Worm (Caenorhabditis elegans) whole organism, L4 larva: ENCODE measurements around the gene tbc-3.

ENCODE experiments used
- Y5F2A.4 ChIP-seq: fragments of 200-800 bp; sonication (Bioruptor generic); optimal IDR thresholded peaks from 2 replicates; lab custom pipeline; 2018; ENCODE audit warnings: mild to moderate bottlenecking, missing genetic modification characterization, missing compliant biosample characterization
- aly-2 ChIP-seq: sonication (generic microtip); optimal IDR thresholded peaks from 2 replicates; lab custom pipeline; 2018; ENCODE audit warnings: missing biosample characterization, missing genetic modification characterization
- ceh-82 ChIP-seq: sonication (generic microtip); optimal IDR thresholded peaks from 2 replicates; lab custom pipeline; 2017; ENCODE audit warnings: missing biosample characterization, missing genetic modification characterization
- ces-1 ChIP-seq: fragments of 150-350 bp; sonication (generic microtip); optimal IDR thresholded peaks from 4 replicates; lab custom pipeline; 2014; ENCODE audit warnings: missing biosample characterization, missing genetic modification reagents, missing genetic modification characterization
- lin-15B ChIP-seq: fragments of 150-350 bp; sonication (generic microtip); optimal IDR thresholded peaks from 3 replicates; lab custom pipeline; 2014; ENCODE audit warnings: missing biosample characterization, missing genetic modification characterization
- lir-3 ChIP-seq: sonication (generic microtip); optimal IDR thresholded peaks from 2 replicates; lab custom pipeline; 2016; ENCODE audit warnings: mild to moderate bottlenecking, missing genetic modification characterization, missing compliant biosample characterization
- mdl-1 ChIP-seq, 2 experiments: fragments of 150-350 bp in 1 of 2; sonication (generic microtip) in 1 of 2; optimal IDR thresholded peaks; 2 replicates each; lab custom pipeline; 2014 to 2017; ENCODE audit warnings: missing biosample characterization in 2 of 2, missing genetic modification characterization in 2 of 2
- nhr-11 ChIP-seq: fragments of 150-350 bp; optimal IDR thresholded peaks from 2 replicates; lab custom pipeline; 2014; ENCODE audit warnings: missing biosample characterization, missing genetic modification characterization
- nhr-237 ChIP-seq: sonication (generic microtip); optimal IDR thresholded peaks from 2 replicates; lab custom pipeline; 2017; ENCODE audit warnings: missing biosample characterization, missing genetic modification characterization
- nhr-76 ChIP-seq: fragments of 150-350 bp; optimal IDR thresholded peaks from 2 replicates; lab custom pipeline; 2014; ENCODE audit warnings: missing biosample characterization, missing genetic modification characterization
- unc-39 ChIP-seq: sonication (generic microtip); optimal IDR thresholded peaks from 2 replicates; lab custom pipeline; 2017; ENCODE audit warnings: missing biosample characterization, missing genetic modification characterization

- TF ChIP-seq unc-39 (tag; lab: Kevin White, UChicago) (no peak), mdl-1 (tag; optimal IDR thresholded peaks at IDR 0.05; lab: Kevin White, UChicago) (no peak), ceh-82 (tag; lab: Kevin White, UChicago) (no peak), lin-15B (tag; lab: Kevin White, UChicago) (no peak), nhr-237 (tag; lab: Kevin White, UChicago) (no peak), aly-2 (no peak), Y5F2A.4 (GFP tag; lab: Kevin White, UChicago) (no peak), ces-1 (GFP tag; lab: Kevin White, UChicago) (no peak), nhr-11 (tag; lab: Kevin White, UChicago) (no peak), lir-3 (tag; lab: Kevin White, UChicago) (no peak), nhr-76 (no peak)
These were observed 25.6 kb downstream of the tbc-3 start for ce11 chrIV:9924419-9924818.
